Worm (Caenorhabditis elegans): ENCODE data around the gene cht-3.

Gene cht-3

DNA sequence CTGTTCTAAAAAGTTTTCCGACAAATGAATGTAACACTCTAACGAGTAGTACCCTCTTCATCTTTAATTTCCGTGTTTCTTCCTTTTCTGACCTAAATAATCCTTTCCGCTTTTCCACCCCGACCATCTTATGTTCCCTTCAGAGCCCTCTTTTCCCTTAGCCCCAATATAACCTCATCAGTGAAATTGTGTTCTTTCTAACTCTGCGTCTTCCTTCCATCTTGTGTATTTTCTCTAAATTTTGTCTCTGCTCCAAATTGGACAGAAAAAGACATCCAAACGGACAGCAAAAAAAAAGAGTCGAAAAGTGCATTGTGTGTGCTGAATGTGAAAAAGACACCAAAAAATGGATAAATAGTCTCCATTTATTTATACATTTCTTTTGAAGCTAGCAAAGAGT lies 43.9 kb upstream of the cht-3 start (continued):
- TF ChIP-seq sup-37 (GFP tag; optimal IDR thresholded peaks at IDR 0.05) (no peak), lin-14 (GFP tag; optimal IDR thresholded peaks at IDR 0.05) (peak; percentile 78), unc-130 (tag; optimal IDR thresholded peaks at IDR 0.05) (no peak), nhr-47 (tag; optimal IDR thresholded peaks at IDR 0.05) (no peak), ceh-82 (tag; optimal IDR thresholded peaks at IDR 0.05) (peak in 1 of 3 experiments; percentile 16), ceh-88 (GFP tag; IDR thresholded peaks at IDR 0.05) (no peak)

DNA sequence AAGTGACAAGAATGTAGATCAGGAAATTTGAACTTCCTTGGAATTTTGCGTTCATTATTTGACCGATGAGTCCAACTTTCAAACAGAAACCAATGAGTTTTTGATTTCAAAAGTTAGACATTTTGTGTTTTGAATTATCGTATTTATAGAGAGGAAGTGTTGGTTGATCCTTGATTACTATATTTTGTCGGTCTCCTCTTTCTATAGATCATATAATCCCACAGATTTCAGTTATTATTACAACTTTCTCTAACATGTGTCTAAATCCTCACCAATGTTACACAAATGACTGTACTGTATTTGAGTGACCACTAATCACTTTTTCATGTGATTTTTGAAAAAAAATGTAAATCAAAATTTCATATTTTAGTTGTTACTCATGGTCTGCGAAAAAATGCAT lies 38.9 kb upstream of the cht-3 start, which contains the start of gene B0478.3:
Gene B0478.3 (minus strand): TSS at position 101 of the 400 bp plus-strand sequence.
- TF ChIP-seq lin-14 (GFP tag; optimal IDR thresholded peaks at IDR 0.05) (no peak), F16B12.6 (tag; optimal IDR thresholded peaks at IDR 0.05) (no peak), Y116A8C.19 (tag; optimal IDR thresholded peaks at IDR 0.05; ENCODE audit: borderline replicate concordance) (no peak), C04F5.9 (tag; optimal IDR thresholded peaks at IDR 0.05) (no peak), nhr-237 (tag; optimal IDR thresholded peaks at IDR 0.05) (no peak), mdl-1 (tag; optimal IDR thresholded peaks at IDR 0.05) (no peak), efl-3 (GFP tag; optimal IDR thresholded peaks at IDR 0.05) (no peak), unc-130 (tag; optimal IDR thresholded peaks at IDR 0.05) (no peak), aha-1 (tag; optimal IDR thresholded peaks at IDR 0.05) (no peak), tlp-1 (tag; optimal IDR thresholded peaks at IDR 0.05) (no peak)

DNA sequence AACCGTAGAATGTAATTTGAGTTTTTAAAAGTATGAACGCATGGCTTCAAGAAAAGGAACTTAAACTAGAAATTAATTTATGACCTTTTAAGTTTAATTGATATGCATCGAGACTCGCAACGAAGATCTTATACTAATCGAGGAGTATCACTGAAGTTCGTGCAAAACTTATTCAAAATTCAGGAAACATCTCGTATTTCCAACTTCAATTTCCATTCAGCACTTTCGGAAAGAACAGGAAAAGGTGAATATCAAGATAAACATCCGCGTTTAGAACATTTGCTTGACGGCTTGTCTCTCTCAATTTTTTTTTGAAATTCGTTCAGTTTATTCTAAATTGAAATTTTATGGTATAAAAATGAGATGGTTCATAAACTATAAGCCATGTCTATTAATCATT lies 38.2 kb upstream of the cht-3 start, which contains the start of gene ZK381.2:
Gene ZK381.2 (plus strand): TSS at position 301 of the 400 bp plus-strand sequence.
- TF ChIP-seq mab-9 (GFP tag; IDR thresholded peaks at IDR 0.05): no peak
- no peak for TF ChIP-seq sup-37 (GFP tag; optimal IDR thresholded peaks at IDR 0.05)
- no peak for TF ChIP-seq alr-1 (tag; optimal IDR thresholded peaks at IDR 0.05; ENCODE audit: borderline replicate concordance)
- TF ChIP-seq unc-62 (GFP tag; optimal IDR thresholded peaks at IDR 0.05): no peak
- TF ChIP-seq aly-2 (tag; optimal IDR thresholded peaks at IDR 0.05): no peak
- TF ChIP-seq sptf-1 (tag; optimal IDR thresholded peaks at IDR 0.05): no peak
- TF ChIP-seq hlh-17 (GFP tag; optimal IDR thresholded peaks at IDR 0.05; ENCODE audit: borderline replicate concordance): no peak
- TF ChIP-seq fkh-10 (GFP tag; optimal IDR thresholded peaks at IDR 0.05): no peak
- no peak for TF ChIP-seq nhr-84 (tag; optimal IDR thresholded peaks at IDR 0.05)
- TF ChIP-seq nhr-20 (tag; optimal IDR thresholded peaks at IDR 0.05): no peak
- TF ChIP-seq lsy-2 (tag; optimal IDR thresholded peaks at IDR 0.05): no peak
- no peak for TF ChIP-seq aha-1 (tag; optimal IDR thresholded peaks at IDR 0.05)
- no peak for TF ChIP-seq pqm-1 (tag; optimal IDR thresholded peaks at IDR 0.05)

DNA sequence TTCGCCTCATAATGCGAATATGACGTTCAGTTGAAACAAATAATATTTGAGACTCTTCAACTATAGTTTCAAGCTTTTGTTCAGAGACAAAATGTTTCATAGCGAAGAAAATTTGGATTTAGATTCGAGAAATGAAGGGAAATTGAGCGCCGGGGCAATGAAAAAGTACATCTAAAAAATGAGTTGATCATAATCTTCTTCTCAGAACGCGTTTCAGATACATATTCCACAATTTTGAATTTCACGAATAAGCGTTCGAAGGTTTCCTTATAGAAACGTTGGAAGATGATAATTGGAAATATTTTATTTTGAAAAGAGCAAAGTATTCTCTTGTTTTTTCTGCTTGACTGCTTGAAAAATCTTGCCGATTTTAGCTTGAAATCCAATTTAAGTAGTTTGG lies 33.2 kb upstream of the cht-3 start, which contains the start of gene ZK381.8:
Gene ZK381.8 (minus strand): TSS at position 101 of the 400 bp plus-strand sequence.
- TF ChIP-seq irx-1 (tag; optimal IDR thresholded peaks at IDR 0.05) (no peak), swsn-7 (tag; optimal IDR thresholded peaks at IDR 0.05) (no peak), zag-1 (tag; optimal IDR thresholded peaks at IDR 0.05) (no peak), pqm-1 (tag; optimal IDR thresholded peaks at IDR 0.05) (no peak), C34B4.2 (tag; optimal IDR thresholded peaks at IDR 0.05) (no peak), nhr-77 (tag; optimal IDR thresholded peaks at IDR 0.05) (no peak)

DNA sequence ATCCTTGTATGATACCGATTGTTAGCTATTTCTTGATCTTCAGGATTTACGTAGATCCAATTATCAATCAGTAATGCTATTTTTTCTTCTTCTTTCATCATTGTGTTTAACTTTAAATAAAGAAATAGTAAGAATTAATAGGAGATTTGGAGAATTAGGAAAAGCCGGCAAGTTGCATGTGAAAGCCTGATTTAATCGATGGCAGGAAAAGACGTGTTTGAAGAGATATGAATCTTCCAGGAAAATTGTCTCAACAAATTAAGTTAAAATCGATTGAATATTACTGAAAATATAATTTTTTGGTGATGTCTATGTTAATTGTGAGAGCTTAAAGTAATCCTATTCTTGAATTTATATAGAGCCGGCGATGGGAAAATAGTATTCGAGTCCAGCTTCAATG lies 32.2 kb upstream of the cht-3 start, which contains the start of gene ZK381.62:
Gene ZK381.62 (minus strand): TSS at position 101 of the 400 bp plus-strand sequence.
- TF ChIP-seq efl-3 (GFP tag; optimal IDR thresholded peaks at IDR 0.05) (no peak), C16A3.4 (tag; optimal IDR thresholded peaks at IDR 0.05) (no peak), mdl-1 (tag; optimal IDR thresholded peaks at IDR 0.05) (no peak), sox-4 (tag; optimal IDR thresholded peaks at IDR 0.05) (no peak), ces-1 (GFP tag; optimal IDR thresholded peaks at IDR 0.05) (no peak), irx-1 (tag; optimal IDR thresholded peaks at IDR 0.05) (no peak), nhr-11 (tag; optimal IDR thresholded peaks at IDR 0.05) (no peak), unc-86 (tag; optimal IDR thresholded peaks at IDR 0.05) (no peak)

Data from whole organism, L1 larva.